Fruit fly (Drosophila melanogaster) whole organism, prepupa: Measurements from ENCODE around the gene Pex3.

Source experiments
- Blimp-1 ChIP-seq: fragments of 200-800 bp; sonication (Bioruptor generic); optimal IDR thresholded peaks from 3 replicates; lab custom pipeline; 2017; ENCODE audit warnings: missing biosample characterization, missing genetic modification characterization, mild to moderate bottlenecking, moderate library complexity, missing genetic modification reagents
- CG10669 ChIP-seq: fragments of 200-800 bp; sonication (Bioruptor generic); optimal IDR thresholded peaks from 3 replicates; lab custom pipeline; 2018; ENCODE audit warnings: missing biosample characterization, mild to moderate bottlenecking, missing genetic modification characterization, moderate library complexity
- CG11294 ChIP-seq: fragments of 200-800 bp; sonication (Bioruptor generic); IDR thresholded peaks from 2 replicates; pipeline ENCODE4 v1.3.6; 2022; ENCODE audit warnings: missing biosample characterization, missing genetic modification characterization
- CG15336 ChIP-seq: fragments of 200-800 bp; sonication (Bioruptor generic); IDR thresholded peaks from 2 replicates; pipeline ENCODE4 v1.3.6; 2022; ENCODE audit warnings: missing biosample characterization, missing genetic modification characterization
- CG1621 ChIP-seq: fragments of 200-800 bp; sonication (Bioruptor generic); optimal IDR thresholded peaks from 3 replicates; lab custom pipeline; 2018; ENCODE audit warnings: missing biosample characterization, mild to moderate bottlenecking, missing genetic modification characterization
- CG16779 ChIP-seq: fragments of 200-800 bp; sonication (Bioruptor generic); optimal IDR thresholded peaks from 3 replicates; lab custom pipeline; 2017; ENCODE audit warnings: missing biosample characterization, mild to moderate bottlenecking, missing genetic modification characterization
- CG3032 ChIP-seq: fragments of 200-800 bp; optimal IDR thresholded peaks from 2 replicates; lab custom pipeline; 2019; ENCODE audit warnings: missing biosample characterization, mild to moderate bottlenecking, missing genetic modification characterization, moderate library complexity
- CG31627 ChIP-seq: fragments of 200-800 bp; sonication (Bioruptor generic); optimal IDR thresholded peaks from 3 replicates; lab custom pipeline; 2016; ENCODE audit warnings: missing biosample characterization, missing genetic modification characterization
- CG32006 ChIP-seq: fragments of 200-800 bp; sonication (Bioruptor generic); optimal IDR thresholded peaks from 3 replicates; lab custom pipeline; 2017; ENCODE audit warnings: missing biosample characterization, mild to moderate bottlenecking, missing genetic modification characterization
- CG34406 ChIP-seq: fragments of 200-800 bp; sonication (Bioruptor generic); optimal IDR thresholded peaks from 3 replicates; lab custom pipeline; 2016; ENCODE audit warnings: missing biosample characterization, missing genetic modification characterization
- CG3919 ChIP-seq: fragments of 200-800 bp; sonication (Bioruptor generic); optimal IDR thresholded peaks from 3 replicates; lab custom pipeline; 2016; ENCODE audit warnings: missing biosample characterization, missing genetic modification characterization
- CG6163 ChIP-seq: fragments of 200-800 bp; sonication (Bioruptor generic); IDR thresholded peaks from 3 replicates; pipeline ENCODE4 v1.3.6; 2022; ENCODE audit warnings: missing biosample characterization, missing genetic modification characterization
- CG6276 ChIP-seq: fragments of 200-800 bp; sonication (Bioruptor generic); optimal IDR thresholded peaks from 2 replicates; lab custom pipeline; 2017; ENCODE audit warnings: missing biosample characterization, mild to moderate bottlenecking, missing genetic modification characterization
- CG6808 ChIP-seq: fragments of 200-800 bp; sonication (Bioruptor generic); optimal IDR thresholded peaks from 3 replicates; lab custom pipeline; 2017; ENCODE audit warnings: missing biosample characterization, missing genetic modification characterization, mild to moderate bottlenecking, moderate library complexity, missing genetic modification reagents
- CG6854 ChIP-seq: fragments of 200-800 bp; sonication (Bioruptor generic); optimal IDR thresholded peaks from 2 replicates; lab custom pipeline; 2017; ENCODE audit warnings: missing biosample characterization, mild to moderate bottlenecking, missing genetic modification characterization
- CG7368 ChIP-seq: fragments of 200-800 bp; sonication (Bioruptor generic); optimal IDR thresholded peaks from 3 replicates; lab custom pipeline; 2016; ENCODE audit warnings: missing biosample characterization, missing genetic modification characterization
- CG8119 ChIP-seq: fragments of 200-800 bp; sonication (Bioruptor generic); IDR thresholded peaks from 3 replicates; pipeline ENCODE4 v1.3.6; 2022; ENCODE audit warnings: missing biosample characterization, missing genetic modification characterization
- CG8632 ChIP-seq: fragments of 200-800 bp; sonication (Bioruptor generic); optimal IDR thresholded peaks from 3 replicates; lab custom pipeline; 2016; ENCODE audit warnings: missing biosample characterization, missing genetic modification characterization
- CG9139 ChIP-seq: fragments of 200-800 bp; sonication (Bioruptor generic); optimal IDR thresholded peaks from 3 replicates; lab custom pipeline; 2017; ENCODE audit warnings: missing biosample characterization, mild to moderate bottlenecking, missing genetic modification characterization
- Eip75B ChIP-seq: fragments of 200-800 bp; sonication (Bioruptor generic); optimal IDR thresholded peaks from 3 replicates; lab custom pipeline; 2016; ENCODE audit warnings: missing biosample characterization, missing genetic modification characterization
- Eip78C ChIP-seq: fragments of 200-800 bp; sonication (Bioruptor generic); peaks from one replicate; lab custom pipeline; 2016; ENCODE audit warnings: missing biosample characterization, missing genetic modification characterization
- Eip93F ChIP-seq: fragments of 200-800 bp; sonication (Bioruptor generic); optimal IDR thresholded peaks from 2 replicates; lab custom pipeline; 2016; ENCODE audit warnings: missing biosample characterization, mild to moderate bottlenecking, missing genetic modification characterization
- Ets21C ChIP-seq: fragments of 200-800 bp; sonication (Bioruptor generic); optimal IDR thresholded peaks from 3 replicates; lab custom pipeline; 2016; ENCODE audit warnings: missing biosample characterization, missing genetic modification characterization
- Gug ChIP-seq: fragments of 200-800 bp; sonication (Bioruptor generic); IDR thresholded peaks from 2 replicates; pipeline ENCODE4 v1.3.6; 2022; ENCODE audit warnings: missing biosample characterization, missing genetic modification characterization
- Hr38 ChIP-seq: sonication (Bioruptor generic); optimal IDR thresholded peaks from 2 replicates; lab custom pipeline; 2016; ENCODE audit warnings: missing biosample characterization, missing genetic modification characterization
- Hr39 ChIP-seq: fragments of 200-800 bp; sonication (Bioruptor generic); optimal IDR thresholded peaks from 2 replicates; lab custom pipeline; 2016; ENCODE audit warnings: missing biosample characterization, missing genetic modification characterization
- Hr4 ChIP-seq: fragments of 200-800 bp; sonication (Bioruptor generic); optimal IDR thresholded peaks from 3 replicates; lab custom pipeline; 2016; ENCODE audit warnings: missing biosample characterization, missing genetic modification characterization
- Met ChIP-seq: fragments of 200-800 bp; sonication (Bioruptor generic); optimal IDR thresholded peaks from 3 replicates; lab custom pipeline; 2016; ENCODE audit warnings: missing biosample characterization, missing genetic modification characterization
- OdsH ChIP-seq: fragments of 200-800 bp; sonication (Bioruptor generic); optimal IDR thresholded peaks from 3 replicates; lab custom pipeline; 2016; ENCODE audit warnings: missing biosample characterization, missing genetic modification characterization
- Sox102F ChIP-seq: fragments of 200-800 bp; sonication (Bioruptor generic); optimal IDR thresholded peaks from 2 replicates; lab custom pipeline; 2016; ENCODE audit warnings: missing biosample characterization, mild to moderate bottlenecking, missing genetic modification characterization
- Sox15 ChIP-seq: fragments of 200-800 bp; sonication (Bioruptor generic); optimal IDR thresholded peaks from 3 replicates; lab custom pipeline; 2016; ENCODE audit warnings: missing biosample characterization, missing genetic modification characterization
- achi ChIP-seq: fragments of 200-800 bp; sonication (Bioruptor generic); optimal IDR thresholded peaks from 3 replicates; lab custom pipeline; 2016; ENCODE audit warnings: missing biosample characterization, missing genetic modification characterization
- acj6 ChIP-seq: fragments of 200-800 bp; sonication (Bioruptor generic); optimal IDR thresholded peaks from 3 replicates; lab custom pipeline; 2016; ENCODE audit warnings: missing biosample characterization, missing genetic modification characterization
- cyc ChIP-seq: fragments of 200-800 bp; sonication (Bioruptor generic); optimal IDR thresholded peaks from 3 replicates; lab custom pipeline; 2016; ENCODE audit warnings: missing biosample characterization, missing genetic modification characterization
- dac ChIP-seq: fragments of 200-800 bp; sonication (Bioruptor generic); optimal IDR thresholded peaks from 2 replicates; lab custom pipeline; 2017; ENCODE audit warnings: missing biosample characterization, mild to moderate bottlenecking, missing genetic modification characterization
- dsx ChIP-seq: fragments of 200-800 bp; optimal IDR thresholded peaks from 3 replicates; lab custom pipeline; 2019; ENCODE audit warnings: missing biosample characterization, mild to moderate bottlenecking, missing genetic modification characterization, moderate library complexity; ENCODE audit not compliant: poor library complexity, severe bottlenecking
- eg ChIP-seq: fragments of 200-800 bp; sonication (Bioruptor generic); IDR thresholded peaks from 3 replicates; pipeline ENCODE4 v1.3.6; 2022; ENCODE audit warnings: missing biosample characterization, missing genetic modification characterization
- esn ChIP-seq: fragments of 200-800 bp; sonication (Bioruptor generic); optimal IDR thresholded peaks from 2 replicates; lab custom pipeline; 2016; ENCODE audit warnings: missing biosample characterization, mild to moderate bottlenecking, missing genetic modification characterization, moderate library complexity
- fd59A ChIP-seq: fragments of 200-800 bp; sonication (Bioruptor generic); optimal IDR thresholded peaks from 2 replicates; lab custom pipeline; 2017; ENCODE audit warnings: missing biosample characterization, mild to moderate bottlenecking, missing genetic modification characterization, missing genetic modification reagents
- fd85E ChIP-seq: fragments of 200-800 bp; sonication (Bioruptor generic); optimal IDR thresholded peaks from 3 replicates; lab custom pipeline; 2016; ENCODE audit warnings: missing biosample characterization, missing genetic modification characterization
- fkh ChIP-seq: fragments of 200-800 bp; sonication (Bioruptor generic); optimal IDR thresholded peaks from 3 replicates; lab custom pipeline; 2017; ENCODE audit warnings: missing biosample characterization, mild to moderate bottlenecking, missing genetic modification characterization, moderate library complexity
- lz ChIP-seq: fragments of 200-800 bp; sonication (Bioruptor generic); optimal IDR thresholded peaks from 3 replicates; lab custom pipeline; 2016; ENCODE audit warnings: missing biosample characterization, missing genetic modification characterization
- net ChIP-seq: fragments of 200-800 bp; sonication (Bioruptor generic); optimal IDR thresholded peaks from 3 replicates; lab custom pipeline; 2016; ENCODE audit warnings: missing biosample characterization, missing genetic modification characterization
- pdm3 ChIP-seq: fragments of 200-800 bp; sonication (Bioruptor generic); optimal IDR thresholded peaks from 3 replicates; lab custom pipeline; 2016; ENCODE audit warnings: missing biosample characterization, missing genetic modification characterization
- salr ChIP-seq, 2 experiments: fragments of 200-800 bp; sonication (Bioruptor generic); optimal IDR thresholded peaks; 3 replicates each; lab custom pipeline; 2016 to 2018; ENCODE audit warnings: missing biosample characterization in 2 of 2, missing genetic modification characterization in 2 of 2, mild to moderate bottlenecking in 1 of 2
- svp ChIP-seq: fragments of 200-800 bp; sonication (Bioruptor generic); peaks from one replicate; lab custom pipeline; 2016; ENCODE audit warnings: missing biosample characterization, missing genetic modification characterization
- topi ChIP-seq: fragments of 200-800 bp; sonication (Bioruptor generic); optimal IDR thresholded peaks from 3 replicates; lab custom pipeline; 2016; ENCODE audit warnings: missing biosample characterization, missing genetic modification characterization

The Pex3 gene

DNA sequence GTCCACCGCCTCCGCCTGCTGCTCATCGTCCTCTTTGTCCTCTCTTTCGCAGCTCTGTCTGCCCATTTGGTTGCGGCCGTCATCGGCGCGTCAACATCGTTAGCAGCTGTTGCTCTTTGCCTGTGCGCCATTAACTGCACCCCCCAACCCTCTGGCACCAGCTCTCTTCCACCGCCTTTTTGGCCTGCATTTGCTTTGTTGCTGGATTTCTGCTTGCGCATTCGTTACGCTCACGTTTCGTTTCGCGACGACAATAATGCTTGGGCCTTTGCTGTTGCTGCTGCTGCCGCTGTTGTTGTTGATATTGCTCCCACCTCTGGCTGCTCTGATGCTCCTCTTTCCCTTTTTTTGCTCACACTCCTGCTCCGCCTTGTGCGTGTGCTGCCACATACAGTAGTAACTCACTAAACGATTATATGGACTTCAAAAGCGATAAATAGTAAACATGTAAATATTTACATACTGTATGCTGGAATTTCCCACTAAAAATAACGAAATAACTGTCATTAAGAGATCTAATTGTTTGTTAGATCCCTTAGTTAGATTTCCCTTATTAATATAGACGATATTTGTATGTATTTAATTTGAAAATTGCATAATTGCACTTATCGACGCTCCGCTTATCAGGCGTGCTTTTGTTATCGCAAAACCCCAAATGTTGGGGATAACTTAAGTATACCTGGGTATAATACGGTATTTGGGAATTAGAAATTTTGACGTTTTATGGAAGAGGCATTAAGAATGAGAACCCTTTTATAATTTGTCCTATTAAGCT, 42.3 kb upstream of the Pex3 start (continued):
- TF ChIP-seq CG6163, result peak; percentile 53; the same call in 2 of the 3 replicates
- peak; percentile 52 for TF ChIP-seq Hr39 (GFP tag; lab: Kevin White, UChicago)
- TF ChIP-seq Sox102F (GFP tag; lab: Kevin White, UChicago), result peak; percentile 56
- peak; percentile 8 for TF ChIP-seq topi (GFP tag; lab: Kevin White, UChicago)
- no peak for TF ChIP-seq fd85E (GFP tag; lab: Kevin White, UChicago)
- peak; percentile 2 for TF ChIP-seq Ets21C (GFP tag; lab: Kevin White, UChicago)
- peak; percentile 54 for TF ChIP-seq CG31627 (GFP tag; lab: Kevin White, UChicago)
- TF ChIP-seq cyc (GFP tag; lab: Kevin White, UChicago), result peak; percentile 60
- TF ChIP-seq CG32006 (GFP tag; lab: Kevin White, UChicago), result peak; percentile 23
- TF ChIP-seq CG8632, result no peak
- TF ChIP-seq Hr4, result peak; percentile 34
- peak; percentile 1 for TF ChIP-seq CG16779 (tag; lab: Kevin White, UChicago)
- TF ChIP-seq CG15336, result peak; percentile 37; the same call in 1 of the 2 replicates
- peak; percentile 51; the same call in 2 of the 3 replicates for TF ChIP-seq eg
- TF ChIP-seq salr (GFP tag; optimal IDR thresholded peaks at IDR 0.05; lab: Kevin White, UChicago), result no peak
- TF ChIP-seq acj6 (GFP tag; lab: Kevin White, UChicago), result peak; percentile 52
- TF ChIP-seq Sox15 (GFP tag; lab: Kevin White, UChicago), result peak; percentile 1
- peak; percentile 51 for TF ChIP-seq esn
- no peak for TF ChIP-seq CG1621 (tag; lab: Kevin White, UChicago)
- no peak for TF ChIP-seq CG7368 (GFP tag; lab: Kevin White, UChicago)
- TF ChIP-seq Hr38 (GFP tag; lab: Kevin White, UChicago), result no peak
- TF ChIP-seq Eip78C (GFP tag; lab: Kevin White, UChicago), result peak; percentile 67
- TF ChIP-seq svp (GFP tag; lab: Kevin White, UChicago), result peak; percentile 84
- peak; percentile 46 for TF ChIP-seq Blimp-1 (GFP tag; lab: Kevin White, UChicago)
- TF ChIP-seq CG3919 (GFP tag; lab: Kevin White, UChicago), result peak; percentile 12
- peak; percentile 42 for TF ChIP-seq Met (GFP tag; lab: Kevin White, UChicago)
- peak; percentile 59 for TF ChIP-seq pdm3
- TF ChIP-seq CG6854 (GFP tag; lab: Kevin White, UChicago), result peak; percentile 100
- no peak for TF ChIP-seq CG6276
- TF ChIP-seq achi, result peak; percentile 35
- no peak for TF ChIP-seq CG8119 (GFP tag; lab: Robert Waterston, UW)
- TF ChIP-seq dsx (GFP tag; lab: Kevin White, UChicago), result peak; percentile 63
- TF ChIP-seq CG6808 (GFP tag; lab: Kevin White, UChicago), result peak; percentile 6
- TF ChIP-seq lz (GFP tag; lab: Kevin White, UChicago), result peak; percentile 40
- TF ChIP-seq OdsH (GFP tag; lab: Kevin White, UChicago), result no peak
- TF ChIP-seq fd59A (GFP tag; lab: Kevin White, UChicago), result no peak
- TF ChIP-seq CG9139 (GFP tag; lab: Kevin White, UChicago), result peak; percentile 3

DNA sequence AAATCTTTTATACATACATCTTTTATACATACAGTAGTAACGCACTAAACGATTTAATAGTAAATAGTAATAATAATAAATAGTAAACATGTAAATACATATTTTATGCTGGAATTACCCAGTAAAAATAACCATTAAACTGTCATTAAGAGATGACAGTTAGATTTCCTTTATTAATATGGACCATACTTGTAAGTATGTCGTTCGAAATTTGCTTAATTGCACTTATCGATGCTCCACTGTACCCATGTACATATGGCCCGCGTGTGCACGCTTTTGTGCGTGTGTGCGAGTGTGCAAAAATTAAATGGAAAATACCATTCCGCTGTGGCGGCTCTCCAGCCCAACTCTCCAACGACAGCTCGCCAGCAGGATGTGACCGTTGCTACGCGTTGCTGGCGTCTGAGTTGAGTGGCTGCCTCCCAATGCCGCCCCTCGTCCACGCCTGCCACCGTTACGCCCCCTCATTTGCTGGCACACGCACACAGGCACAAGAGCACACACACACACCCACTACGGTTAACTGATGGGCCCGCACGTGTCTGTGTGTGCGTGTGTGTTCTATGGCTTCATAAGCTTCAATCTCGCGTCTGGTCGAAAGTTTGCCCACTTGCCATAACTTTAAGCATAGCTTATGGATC, 41.4 kb upstream of the Pex3 start:
- peak; percentile 44; the same call in 2 of the 3 replicates for TF ChIP-seq CG8119 (GFP tag; lab: Robert Waterston, UW)
- TF ChIP-seq CG7368 (GFP tag; lab: Kevin White, UChicago), result peak; percentile 15
- TF ChIP-seq CG32006 (GFP tag; lab: Kevin White, UChicago), result peak; percentile 39
- no peak for TF ChIP-seq dac (GFP tag; lab: Kevin White, UChicago)
- TF ChIP-seq net (GFP tag; lab: Kevin White, UChicago), result no peak
- TF ChIP-seq pdm3, result no peak
- TF ChIP-seq CG3032 (tag; lab: Kevin White, UChicago), result peak; percentile 57
- TF ChIP-seq Gug (GFP tag; lab: Robert Waterston, UW), result 0 out of 2 replicates have a peak, but pooled peaks have one; percentile 15
- peak; percentile 18 for TF ChIP-seq CG31627 (GFP tag; lab: Kevin White, UChicago)
- no peak for TF ChIP-seq fkh (GFP tag; lab: Kevin White, UChicago)
- TF ChIP-seq CG9139 (GFP tag; lab: Kevin White, UChicago), result no peak
- peak; percentile 16 for TF ChIP-seq CG34406
- TF ChIP-seq CG3919 (GFP tag; lab: Kevin White, UChicago), result peak; percentile 48
- no peak for TF ChIP-seq CG10669
- no peak for TF ChIP-seq lz (GFP tag; lab: Kevin White, UChicago)
- no peak for TF ChIP-seq Eip75B (GFP tag; lab: Kevin White, UChicago)
- TF ChIP-seq salr (GFP tag; optimal IDR thresholded peaks at IDR 0.05; lab: Kevin White, UChicago), result no peak
- TF ChIP-seq CG6276, result peak; percentile 4
- TF ChIP-seq Eip93F (GFP tag; lab: Kevin White, UChicago), result no peak
- TF ChIP-seq Met (GFP tag; lab: Kevin White, UChicago), result no peak
- TF ChIP-seq CG11294 (GFP tag; lab: Robert Waterston, UW), result no peak
- TF ChIP-seq fd85E (GFP tag; lab: Kevin White, UChicago), result no peak
